Worm (Caenorhabditis elegans): ENCODE measurements around the gene fbxb-19.

ce11 chrII:1662881-1663280 is 26.1 kb downstream of the fbxb-19 start, which contains the start of gene ZC204.14:
- TF ChIP-seq ceh-32 (tag; optimal IDR thresholded peaks at IDR 0.05; ENCODE audit: poor library complexity): no peak
- TF ChIP-seq T26A8.4 (GFP tag; IDR thresholded peaks at IDR 0.05): no peak
- TF ChIP-seq lin-39 (tag; optimal IDR thresholded peaks at IDR 0.05): no peak
- TF ChIP-seq nhr-41 (GFP tag; IDR thresholded peaks at IDR 0.05): no peak
- TF ChIP-seq egl-27 (tag; optimal IDR thresholded peaks at IDR 0.05): no peak
- TF ChIP-seq mdl-1 (tag; optimal IDR thresholded peaks at IDR 0.05): no peak
- no peak for TF ChIP-seq hif-1 (tag; optimal IDR thresholded peaks at IDR 0.05)
- TF ChIP-seq zip-2 (tag; optimal IDR thresholded peaks at IDR 0.05): no peak
- no peak for TF ChIP-seq nhr-76 (tag; optimal IDR thresholded peaks at IDR 0.05)
- TF ChIP-seq daf-8 (GFP tag; IDR thresholded peaks at IDR 0.05): no peak
- TF ChIP-seq vab-7 (GFP tag; IDR thresholded peaks at IDR 0.05): no peak
- no peak for TF ChIP-seq ceh-82 (tag; optimal IDR thresholded peaks at IDR 0.05)
- TF ChIP-seq jun-1 (tag; optimal IDR thresholded peaks at IDR 0.05): no peak
- no peak for TF ChIP-seq F37D6.2 (tag; optimal IDR thresholded peaks at IDR 0.05)

Measured in whole organism, L4 larva.